Worm (Caenorhabditis elegans): Measurements from ENCODE around the gene F23D12.11.

The F23D12.11 gene

DNA sequence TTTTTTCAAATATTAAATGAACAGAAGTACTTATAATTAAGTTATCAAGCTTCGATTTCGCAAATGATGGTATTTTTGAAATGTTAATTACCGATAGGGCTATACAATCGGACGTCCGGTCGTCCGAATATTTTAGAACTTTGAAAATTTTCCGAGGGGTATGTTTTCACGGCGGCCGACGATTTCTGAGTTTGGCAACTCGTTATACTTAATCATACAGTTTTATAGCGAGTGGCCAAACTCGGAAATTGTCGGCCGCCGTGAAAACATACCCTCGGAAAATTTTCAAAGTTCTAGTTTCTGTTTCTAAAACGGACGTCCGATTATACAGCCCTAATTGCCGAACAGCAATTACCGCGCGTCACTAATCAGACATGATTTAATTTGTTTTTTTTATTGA is 365 bp downstream of the F23D12.11 start:
- TF ChIP-seq unc-39 (tag; optimal IDR thresholded peaks at IDR 0.05) (no peak), hmg-11 (tag; optimal IDR thresholded peaks at IDR 0.05) (no peak), sea-2 (GFP tag; optimal IDR thresholded peaks at IDR 0.05) (no peak), jun-1 (tag; optimal IDR thresholded peaks at IDR 0.05) (no peak), nhr-11 (tag; optimal IDR thresholded peaks at IDR 0.05) (no peak), ztf-4 (tag; optimal IDR thresholded peaks at IDR 0.05) (no peak), pqm-1 (tag; optimal IDR thresholded peaks at IDR 0.05) (no peak)

DNA sequence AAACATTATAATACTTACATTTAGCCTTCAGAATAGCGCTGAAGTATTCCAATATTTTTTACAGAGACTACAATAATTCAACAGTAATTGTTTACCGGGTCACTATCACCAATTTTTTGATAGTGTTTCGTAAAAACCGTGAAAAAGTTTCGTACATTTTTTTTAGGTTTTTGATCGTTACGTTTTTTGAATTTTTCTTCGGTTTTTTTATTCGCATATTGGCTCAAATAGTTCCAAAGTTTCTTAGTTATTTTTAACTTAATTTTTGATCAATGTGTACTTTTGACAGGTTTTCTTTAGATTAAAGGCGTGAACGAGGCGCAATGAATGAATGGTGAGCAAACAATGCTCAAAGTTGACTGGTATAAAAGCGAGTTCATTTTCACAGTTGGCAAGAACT is 1.4 kb downstream of the F23D12.11 start, which contains the start of gene fipr-3:
fipr-3 (plus strand) TSS at position 301 of the 400 bp plus-strand sequence.
- no peak for TF ChIP-seq hmg-11 (tag; optimal IDR thresholded peaks at IDR 0.05)
- TF ChIP-seq R02D3.7 (tag; optimal IDR thresholded peaks at IDR 0.05): no peak
- no peak for TF ChIP-seq eor-1 (tag; optimal IDR thresholded peaks at IDR 0.05)
- TF ChIP-seq egl-5 (tag; optimal IDR thresholded peaks at IDR 0.05): no peak
- TF ChIP-seq nhr-11 (tag; optimal IDR thresholded peaks at IDR 0.05): no peak
- TF ChIP-seq ceh-82 (tag; optimal IDR thresholded peaks at IDR 0.05): no peak
- no peak for TF ChIP-seq daf-12 (tag; optimal IDR thresholded peaks at IDR 0.05)

DNA sequence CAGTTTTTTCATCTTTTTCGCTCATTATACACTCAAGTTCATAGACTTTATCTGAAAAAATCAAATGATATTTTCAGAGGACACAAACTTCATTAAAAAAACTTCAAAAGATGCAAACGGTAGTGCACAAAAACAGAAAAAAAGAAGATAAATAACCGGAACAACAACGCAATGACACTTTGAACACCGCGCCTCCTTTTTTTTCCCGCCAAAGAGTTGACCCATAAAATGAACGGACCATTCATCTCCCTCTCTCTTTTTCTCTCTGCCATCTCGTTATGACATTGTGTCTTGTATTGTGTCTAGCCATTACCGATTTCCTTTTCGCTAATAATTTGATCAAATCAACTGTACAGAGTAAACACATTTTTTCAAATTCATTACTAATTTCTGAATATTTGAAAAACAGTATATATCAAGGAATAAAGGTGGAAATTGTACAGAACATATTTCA is 3.0 kb downstream of the F23D12.11 start, which contains the start of gene F23D12.2:
F23D12.2 (minus strand) TSS at position 51 of the 454 bp plus-strand sequence.
- TF ChIP-seq nhr-67 (tag; optimal IDR thresholded peaks at IDR 0.05): no peak
- TF ChIP-seq nhr-43 (tag; optimal IDR thresholded peaks at IDR 0.05; ENCODE audit: poor library complexity, severe bottlenecking): no peak
- TF ChIP-seq ceh-16 (tag; optimal IDR thresholded peaks at IDR 0.05): no peak
- no peak for TF ChIP-seq jun-1 (tag; optimal IDR thresholded peaks at IDR 0.05)
- no peak for TF ChIP-seq nhr-23 (tag; optimal IDR thresholded peaks at IDR 0.05)
- TF ChIP-seq elt-3 (tag; optimal IDR thresholded peaks at IDR 0.05): no peak
- no peak for TF ChIP-seq sea-2 (GFP tag; optimal IDR thresholded peaks at IDR 0.05)
- no peak for TF ChIP-seq nhr-12 (tag; optimal IDR thresholded peaks at IDR 0.05)

DNA sequence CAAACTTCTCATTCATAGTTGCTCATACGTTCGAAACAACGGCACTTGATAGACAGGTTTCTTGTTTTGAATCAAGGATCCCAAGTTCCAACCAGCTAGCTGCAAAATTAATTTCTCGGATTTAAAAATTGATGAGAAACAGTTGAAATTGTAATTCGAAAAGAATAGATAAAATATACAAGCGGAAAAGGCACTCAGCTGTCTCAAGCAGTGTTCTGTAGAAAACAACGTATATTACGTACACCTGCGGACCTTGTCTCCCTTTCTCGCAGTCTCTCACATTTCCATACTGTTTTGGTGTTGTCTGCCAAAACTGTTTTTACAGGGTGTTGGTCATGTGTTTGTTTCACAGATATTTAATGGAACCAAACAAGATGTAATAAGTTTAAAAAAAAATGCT is 8.9 kb downstream of the F23D12.11 start, which contains the start of gene F23D12.10:
F23D12.10 (minus strand) TSS at position 101 of the 400 bp plus-strand sequence.
- no peak for TF ChIP-seq skn-1 (tag; optimal IDR thresholded peaks at IDR 0.05)
- TF ChIP-seq pha-4 (tag; optimal IDR thresholded peaks at IDR 0.05): no peak
- no peak for TF ChIP-seq nhr-67 (tag; optimal IDR thresholded peaks at IDR 0.05)
- no peak for TF ChIP-seq ceh-82 (tag; optimal IDR thresholded peaks at IDR 0.05)
- no peak for TF ChIP-seq fos-1 (tag; optimal IDR thresholded peaks at IDR 0.05)
- no peak for TF ChIP-seq nhr-25 (tag; optimal IDR thresholded peaks at IDR 0.05)
- TF ChIP-seq nhr-12 (tag; optimal IDR thresholded peaks at IDR 0.05): no peak
- no peak for TF ChIP-seq pqm-1 (tag; optimal IDR thresholded peaks at IDR 0.05)
- no peak for TF ChIP-seq unc-39 (tag; optimal IDR thresholded peaks at IDR 0.05)
- TF ChIP-seq snpc-4 (tag; optimal IDR thresholded peaks at IDR 0.05): no peak
- no peak for TF ChIP-seq egl-27 (tag; optimal IDR thresholded peaks at IDR 0.05)
- TF ChIP-seq nhr-28 (tag; optimal IDR thresholded peaks at IDR 0.05): no peak
- no peak for TF ChIP-seq nfya-1 (tag; optimal IDR thresholded peaks at IDR 0.05; ENCODE audit: insufficient read depth)
- TF ChIP-seq aly-2 (tag; optimal IDR thresholded peaks at IDR 0.05): no peak
- no peak for TF ChIP-seq mml-1 (tag; optimal IDR thresholded peaks at IDR 0.05)
- TF ChIP-seq ceh-28 (tag; optimal IDR thresholded peaks at IDR 0.05): no peak
- TF ChIP-seq elt-3 (tag; optimal IDR thresholded peaks at IDR 0.05): no peak
- no peak for TF ChIP-seq jun-1 (tag; optimal IDR thresholded peaks at IDR 0.05)

DNA sequence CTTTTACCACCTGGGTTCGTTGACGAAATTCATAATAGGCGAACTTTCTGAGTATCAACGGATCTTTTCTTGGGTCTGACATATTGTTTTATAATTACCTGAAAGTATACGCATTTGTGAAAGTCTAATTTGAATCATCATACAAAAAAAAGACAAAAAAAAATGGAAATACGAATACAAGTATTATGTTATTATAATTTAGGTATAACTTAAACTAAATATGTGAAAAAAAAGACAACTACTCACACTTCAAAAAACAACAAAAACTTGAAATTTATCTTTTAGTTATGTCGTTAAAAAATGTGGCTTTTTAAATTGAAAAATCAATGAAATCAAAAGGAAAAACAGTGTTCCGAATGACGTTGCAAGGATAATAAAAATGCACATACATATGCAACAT is 11.8 kb downstream of the F23D12.11 start, which contains the start of gene fbxa-179:
fbxa-179 (minus strand) TSS at position 101 of the 400 bp plus-strand sequence.
- TF ChIP-seq nhr-11 (tag; optimal IDR thresholded peaks at IDR 0.05) (no peak), snpc-4 (tag; optimal IDR thresholded peaks at IDR 0.05) (no peak), pha-4 (tag; optimal IDR thresholded peaks at IDR 0.05) (no peak), fos-1 (tag; optimal IDR thresholded peaks at IDR 0.05) (no peak), hmg-11 (tag; optimal IDR thresholded peaks at IDR 0.05) (no peak), nhr-67 (tag; optimal IDR thresholded peaks at IDR 0.05) (no peak), ceh-28 (tag; optimal IDR thresholded peaks at IDR 0.05) (no peak)

ce11 chrX:14405817-14406216 is 18.7 kb downstream of the F23D12.11 start, which contains the start of gene frpr-17:
Gene frpr-17 (plus strand): TSS chrX:14406117.
- no peak for TF ChIP-seq nhr-12 (tag; optimal IDR thresholded peaks at IDR 0.05)
- TF ChIP-seq R02D3.7 (tag; optimal IDR thresholded peaks at IDR 0.05): no peak
- TF ChIP-seq unc-39 (tag; optimal IDR thresholded peaks at IDR 0.05): no peak
- TF ChIP-seq elt-2 (tag; optimal IDR thresholded peaks at IDR 0.05): no peak
- TF ChIP-seq zag-1 (tag; optimal IDR thresholded peaks at IDR 0.05): no peak
- no peak for TF ChIP-seq ZK546.5 (tag; optimal IDR thresholded peaks at IDR 0.05)
- TF ChIP-seq ceh-28 (tag; optimal IDR thresholded peaks at IDR 0.05): no peak
- no peak for TF ChIP-seq lin-15B (tag; optimal IDR thresholded peaks at IDR 0.05)
- no peak for TF ChIP-seq nhr-43 (tag; optimal IDR thresholded peaks at IDR 0.05; ENCODE audit: poor library complexity, severe bottlenecking)
